Worm (Caenorhabditis elegans): Measurements from ENCODE around the gene W03B1.5.

Gene W03B1.5

ce11 chrIV:4359653-4360052 is 11.4 kb downstream of the W03B1.5 start, which contains the start of gene F55F10.3:
Gene F55F10.3 (plus strand): TSS chrIV:4359953.
- no peak for TF ChIP-seq egl-18 (GFP tag; IDR thresholded peaks at IDR 0.05)
- TF ChIP-seq efl-1 (GFP tag; optimal IDR thresholded peaks at IDR 0.05): no peak
- TF ChIP-seq ceh-91 (GFP tag; IDR thresholded peaks at IDR 0.05): no peak
- TF ChIP-seq aptf-2 (GFP tag; conservative IDR thresholded peaks at IDR 0.05): no peak

ce11 chrIV:4360497-4360896 is 12.3 kb downstream of the W03B1.5 start, which contains the start of gene F55F10.1:
Gene F55F10.1 (plus strand): TSS chrIV:4360837.
- TF ChIP-seq lin-35 (GFP tag; optimal IDR thresholded peaks at IDR 0.05): peak in 1 of 3 experiments; percentile 65
- peak; percentile 94 for TF ChIP-seq ztf-18 (tag; optimal IDR thresholded peaks at IDR 0.05)
- no peak for TF ChIP-seq ztf-28 (GFP tag; IDR thresholded peaks at IDR 0.05)
- TF ChIP-seq Y56A3A.18 (GFP tag; IDR thresholded peaks at IDR 0.05): 0 out of 2 replicates have a peak, but pooled peaks have one; percentile 29
- TF ChIP-seq athp-1 (tag; optimal IDR thresholded peaks at IDR 0.05): no peak
- 0 out of 2 replicates have a peak, but pooled peaks have one; percentile 48 for TF ChIP-seq Y53G8AR.9 (GFP tag; conservative IDR thresholded peaks at IDR 0.05)
- TF ChIP-seq F37B4.10 (GFP tag; IDR thresholded peaks at IDR 0.05): no peak
- TF ChIP-seq snpc-4 (GFP tag; optimal IDR thresholded peaks at IDR 0.05): no peak
- TF ChIP-seq snpc-4 (tag; optimal IDR thresholded peaks at IDR 0.05): peak in 3 of 4 experiments; percentile 11 to 77 (median 49)
- TF ChIP-seq dpl-1 (GFP tag; optimal IDR thresholded peaks at IDR 0.05): peak; percentile 20
- TF ChIP-seq F10E7.11 (tag; optimal IDR thresholded peaks at IDR 0.05): no peak
- no peak for TF ChIP-seq F55B11.4 (tag; optimal IDR thresholded peaks at IDR 0.05; ENCODE audit: borderline replicate concordance, insufficient read depth)
- TF ChIP-seq lsl-1 (GFP tag; optimal IDR thresholded peaks at IDR 0.05): peak; percentile 46
- TF ChIP-seq D2030.7 (GFP tag; IDR thresholded peaks at IDR 0.05): peak; percentile 33; the same call in 1 of the 2 replicates
- peak; percentile 40 for TF ChIP-seq F33H1.4 (GFP tag; IDR thresholded peaks at IDR 0.05)
- TF ChIP-seq xnd-1 (tag; optimal IDR thresholded peaks at IDR 0.05): peak; percentile 2
- no peak for TF ChIP-seq cebp-1 (GFP tag; IDR thresholded peaks at IDR 0.05)
- TF ChIP-seq cebp-1 (tag; optimal IDR thresholded peaks at IDR 0.05): peak; percentile 58
- no peak for TF ChIP-seq snpc-3.4 (tag; optimal IDR thresholded peaks at IDR 0.05)
- TF ChIP-seq madf-6 (GFP tag; IDR thresholded peaks at IDR 0.05): no peak
- no peak for TF ChIP-seq Y95B8A.8 (GFP tag; IDR thresholded peaks at IDR 0.05)
- no peak for TF ChIP-seq tbp1 (GFP tag; optimal IDR thresholded peaks at IDR 0.05)
- TF ChIP-seq lsy-27 (tag; optimal IDR thresholded peaks at IDR 0.05; ENCODE audit: borderline replicate concordance, insufficient read depth): no peak
- peak; percentile 39; the same call in 1 of the 2 replicates for TF ChIP-seq C06A6.2 (GFP tag; conservative IDR thresholded peaks at IDR 0.05)
- no peak for TF ChIP-seq unc-62 (GFP tag; optimal IDR thresholded peaks at IDR 0.05)
- TF ChIP-seq attf-5 (GFP tag; optimal IDR thresholded peaks at IDR 0.05): peak; percentile 12
- no peak for TF ChIP-seq K11D2.4 (GFP tag; IDR thresholded peaks at IDR 0.05)
- TF ChIP-seq efl-1 (GFP tag; optimal IDR thresholded peaks at IDR 0.05): peak; percentile 12
- no peak for TF ChIP-seq nhr-27 (tag; optimal IDR thresholded peaks at IDR 0.05)
- peak; percentile 51; the same call in 1 of the 2 replicates for TF ChIP-seq dox-1 (GFP tag; IDR thresholded peaks at IDR 0.05)
- peak; percentile 86 for TF ChIP-seq mcd-1 (GFP tag; IDR thresholded peaks at IDR 0.05)
- no peak for TF ChIP-seq nhr-179 (tag; optimal IDR thresholded peaks at IDR 0.05)
- TF ChIP-seq lin-54 (GFP tag; optimal IDR thresholded peaks at IDR 0.05): peak; percentile 67
- TF ChIP-seq B0019.2 (GFP tag; conservative IDR thresholded peaks at IDR 0.05): no peak
- no peak for TF ChIP-seq dpff-1 (tag; optimal IDR thresholded peaks at IDR 0.05)
- peak; percentile 35 for TF ChIP-seq F23B12.7 (tag; optimal IDR thresholded peaks at IDR 0.05; ENCODE audit: insufficient read depth)
